Worm (Caenorhabditis elegans) whole organism, young adult: ENCODE measurements around the gene K04F1.9.
"Not testable (repeated sequence)": the region's sequence is repeated elsewhere in the genome, so short reads cannot be mapped to it uniquely, and the experiment has no call there.

ENCODE experiments used
- ccch-3 ChIP-seq: fragments of 200-800 bp; sonication (Bioruptor generic); optimal IDR thresholded peaks from 2 replicates; lab custom pipeline; 2018; ENCODE audit warnings: mild to moderate bottlenecking, missing genetic modification characterization, missing compliant biosample characterization
- dpl-1 ChIP-seq: fragments of 150-350 bp; optimal IDR thresholded peaks from 2 replicates; lab custom pipeline; 2014; ENCODE audit warnings: missing biosample characterization, missing genetic modification reagents, missing genetic modification characterization
- efl-1 ChIP-seq: fragments of 150-350 bp; optimal IDR thresholded peaks from 2 replicates; lab custom pipeline; 2014; ENCODE audit warnings: missing biosample characterization, missing genetic modification reagents, missing genetic modification characterization
- gei-17 ChIP-seq: fragments of 200-800 bp; sonication (Bioruptor generic); optimal IDR thresholded peaks from 2 replicates; lab custom pipeline; 2018; ENCODE audit warnings: mild to moderate bottlenecking, missing genetic modification characterization, missing compliant biosample characterization
- lin-40 ChIP-seq: sonication (generic microtip); optimal IDR thresholded peaks from 2 replicates; lab custom pipeline; 2016; ENCODE audit warnings: missing genetic modification characterization, mild to moderate bottlenecking, missing compliant biosample characterization, missing genotype, missing genetic modification reagents
- madf-8 ChIP-seq: fragments of 200-800 bp; sonication (Bioruptor generic); conservative IDR thresholded peaks from 2 replicates; pipeline ENCODE4 v1.3.6; 2022; ENCODE audit warnings: missing genetic modification reagents, missing genetic modification characterization, missing compliant biosample characterization
- mcd-1 ChIP-seq: fragments of 200-800 bp; sonication (Bioruptor generic); IDR thresholded peaks from 2 replicates; pipeline ENCODE4 v1.3.6; 2022; ENCODE audit warnings: missing genetic modification reagents, missing genetic modification characterization, missing compliant biosample characterization
- mel-28 ChIP-seq: sonication (generic microtip); optimal IDR thresholded peaks from 2 replicates; lab custom pipeline; 2016; ENCODE audit warnings: borderline replicate concordance, mild to moderate bottlenecking, missing genetic modification characterization, missing compliant biosample characterization
- sea-2 ChIP-seq: fragments of 200-800 bp; sonication (Bioruptor generic); IDR thresholded peaks from 2 replicates; pipeline ENCODE4 v1.3.6; 2022; ENCODE audit warnings: missing genetic modification characterization, missing compliant biosample characterization
- snpc-1.1 ChIP-seq: sonication (generic microtip); optimal IDR thresholded peaks from 2 replicates; lab custom pipeline; 2017; ENCODE audit warnings: missing genetic modification characterization, mild to moderate bottlenecking, missing compliant biosample characterization, antibody characterized with exemption, moderate library complexity, missing genotype, missing genetic modification reagents; ENCODE audit not compliant: insufficient read depth
- snpc-4 ChIP-seq, 5 experiments: fragments of 150-350 bp in 1 of 5; sonication (generic microtip) in 4 of 5; optimal IDR thresholded peaks; 2 replicates each; lab custom pipeline; 2014 to 2018; ENCODE audit warnings: missing genetic modification characterization in 5 of 5, missing biosample characterization in 3 of 5, antibody characterized with exemption in 2 of 5, mild to moderate bottlenecking in 2 of 5, missing compliant biosample characterization in 2 of 5, missing genotype in 2 of 5, moderate library complexity in 2 of 5, missing genetic modification reagents in 1 of 5
- somi-1 ChIP-seq: fragments of 200-800 bp; sonication (Bioruptor generic); optimal IDR thresholded peaks from 2 replicates; lab custom pipeline; 2018; ENCODE audit warnings: mild to moderate bottlenecking, missing genetic modification characterization, missing compliant biosample characterization
- zfh-2 ChIP-seq: fragments of 200-800 bp; sonication (Bioruptor generic); conservative IDR thresholded peaks from 2 replicates; pipeline ENCODE4 v1.3.6; 2022; ENCODE audit warnings: missing genetic modification reagents, missing genetic modification characterization, missing compliant biosample characterization
- ztf-22 ChIP-seq: fragments of 200-800 bp; sonication (Bioruptor generic); optimal IDR thresholded peaks from 2 replicates; lab custom pipeline; 2018; ENCODE audit warnings: mild to moderate bottlenecking, missing genetic modification characterization, moderate library complexity, missing compliant biosample characterization

DNA sequence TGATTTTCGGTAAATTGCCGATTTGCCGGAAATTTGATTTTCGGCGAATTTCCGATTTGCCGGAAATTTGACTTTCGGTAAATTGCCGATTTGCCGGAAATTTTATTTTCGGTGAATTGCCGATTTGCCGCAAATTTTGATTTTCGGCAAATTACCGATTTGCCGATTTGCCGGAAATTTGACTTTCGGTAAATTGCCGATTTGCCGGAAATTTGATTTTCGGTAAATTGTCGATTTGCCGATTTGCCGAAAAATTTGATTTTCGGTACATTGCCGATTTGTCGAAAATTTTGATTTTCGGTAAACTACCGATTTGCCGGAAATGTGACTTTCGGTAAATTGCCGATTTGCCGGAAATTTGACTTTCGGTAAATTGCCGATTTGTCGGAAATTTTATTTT lies 48.7 kb downstream of the K04F1.9 start:
- not testable (repeated sequence) for TF ChIP-seq gei-17 (GFP tag; lab: Kevin White, UChicago); ztf-22 (GFP tag; lab: Kevin White, UChicago); snpc-1.1; ccch-3 (GFP tag; lab: Kevin White, UChicago); madf-8 (GFP tag; lab: Robert Waterston, UW); dpl-1 (GFP tag; lab: Kevin White, UChicago); efl-1; somi-1 (GFP tag; lab: Kevin White, UChicago); snpc-4 (GFP tag; optimal IDR thresholded peaks at IDR 0.05; lab: Kevin White, UChicago); snpc-4 (tag; optimal IDR thresholded peaks at IDR 0.05; lab: Kevin White, UChicago); lin-40 (tag; lab: Kevin White, UChicago); mcd-1 (GFP tag; lab: Robert Waterston, UW); zfh-2; mel-28
- peak; percentile 77; the same call in 1 of the 2 replicates for TF ChIP-seq sea-2 (GFP tag; lab: Robert Waterston, UW)
